Worm (Caenorhabditis elegans): Measurements from ENCODE around the gene B0310.2.

Gene B0310.2

DNA sequence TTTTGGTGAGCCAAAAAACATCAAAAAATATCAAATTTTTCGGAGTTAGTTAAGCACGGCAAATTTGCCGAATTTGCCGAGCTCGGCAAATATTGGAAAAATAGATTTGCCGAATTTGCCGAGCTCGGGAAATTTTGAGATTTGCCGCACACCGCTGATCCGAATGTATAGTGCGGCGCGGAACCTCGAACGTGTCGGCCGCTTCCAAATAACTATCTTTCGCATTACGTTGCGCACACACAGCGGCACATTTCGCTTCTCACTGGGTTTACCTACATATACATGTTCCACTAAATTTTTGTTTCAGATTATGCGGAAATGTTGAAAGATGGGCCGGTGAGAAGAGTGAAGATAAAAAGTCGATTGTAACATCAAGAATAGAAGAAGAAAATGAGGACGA lies 10.0 kb downstream of the B0310.2 start:
- TF ChIP-seq nhr-20 (tag; optimal IDR thresholded peaks at IDR 0.05) (no peak), snpc-4 (tag; optimal IDR thresholded peaks at IDR 0.05) (peak; percentile 42)

DNA sequence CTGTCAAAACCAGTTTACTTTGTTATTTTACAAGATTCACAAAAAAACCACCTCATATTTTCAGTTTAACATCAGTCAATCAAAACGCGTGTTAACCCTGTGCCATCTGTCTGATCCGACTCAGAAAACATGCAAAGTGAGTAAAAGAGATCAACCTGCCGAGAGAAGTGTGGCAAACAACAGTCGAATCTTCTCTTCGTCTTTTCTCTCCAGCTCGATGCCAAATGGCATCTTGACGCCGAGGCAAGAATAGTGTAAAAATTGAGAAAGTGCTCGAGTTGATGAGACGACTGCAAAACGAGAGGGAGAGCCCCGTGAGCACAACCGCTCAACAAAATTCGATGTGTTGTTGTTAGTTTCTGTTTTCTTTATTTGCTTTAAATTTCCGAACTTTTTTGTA lies 13.8 kb downstream of the B0310.2 start, which contains the start of gene B0310.1:
B0310.1 (plus strand) TSS at position 310 of the 400 bp plus-strand sequence.
- no peak for TF ChIP-seq snpc-4 (tag; optimal IDR thresholded peaks at IDR 0.05)
- TF ChIP-seq fkh-4 (tag; optimal IDR thresholded peaks at IDR 0.05; ENCODE audit: borderline replicate concordance), result no peak
- TF ChIP-seq vab-15 (tag; optimal IDR thresholded peaks at IDR 0.05), result no peak
- peak; percentile 31 for TF ChIP-seq nhr-71 (tag; optimal IDR thresholded peaks at IDR 0.05)
- no peak for TF ChIP-seq C04F5.9 (tag; optimal IDR thresholded peaks at IDR 0.05)
- TF ChIP-seq nhr-237 (tag; optimal IDR thresholded peaks at IDR 0.05), result no peak
- TF ChIP-seq ceh-88 (GFP tag; IDR thresholded peaks at IDR 0.05), result no peak
- TF ChIP-seq mdl-1 (tag; optimal IDR thresholded peaks at IDR 0.05), result no peak
- no peak for TF ChIP-seq ztf-4 (tag; optimal IDR thresholded peaks at IDR 0.05)
- TF ChIP-seq irx-1 (tag; optimal IDR thresholded peaks at IDR 0.05), result no peak
- TF ChIP-seq unc-62 (GFP tag; optimal IDR thresholded peaks at IDR 0.05), result no peak
- TF ChIP-seq efl-3 (GFP tag; optimal IDR thresholded peaks at IDR 0.05), result no peak
- no peak for TF ChIP-seq egl-27 (tag; optimal IDR thresholded peaks at IDR 0.05)
- peak in 1 of 2 experiments; percentile 3 for TF ChIP-seq lsy-2 (tag; optimal IDR thresholded peaks at IDR 0.05)
- TF ChIP-seq lin-14 (GFP tag; optimal IDR thresholded peaks at IDR 0.05), result peak; percentile 51
- no peak for TF ChIP-seq sox-4 (tag; optimal IDR thresholded peaks at IDR 0.05)
- no peak for TF ChIP-seq nhr-84 (tag; optimal IDR thresholded peaks at IDR 0.05)
- no peak for TF ChIP-seq elt-2 (tag; optimal IDR thresholded peaks at IDR 0.05)
- TF ChIP-seq pag-3 (tag; optimal IDR thresholded peaks at IDR 0.05; ENCODE audit: borderline replicate concordance, insufficient read depth), result peak; percentile 98
- no peak for TF ChIP-seq ces-1 (GFP tag; optimal IDR thresholded peaks at IDR 0.05)
- no peak for TF ChIP-seq ceh-82 (tag; optimal IDR thresholded peaks at IDR 0.05)
- TF ChIP-seq dsc-1 (tag; optimal IDR thresholded peaks at IDR 0.05), result peak; percentile 33
- TF ChIP-seq ceh-90 (tag; optimal IDR thresholded peaks at IDR 0.05), result no peak
- no peak for TF ChIP-seq sup-37 (GFP tag; optimal IDR thresholded peaks at IDR 0.05)
- TF ChIP-seq rnt-1 (tag; optimal IDR thresholded peaks at IDR 0.05), result peak; percentile 53
- peak; percentile 40 for TF ChIP-seq snu-23 (GFP tag; optimal IDR thresholded peaks at IDR 0.05)

DNA sequence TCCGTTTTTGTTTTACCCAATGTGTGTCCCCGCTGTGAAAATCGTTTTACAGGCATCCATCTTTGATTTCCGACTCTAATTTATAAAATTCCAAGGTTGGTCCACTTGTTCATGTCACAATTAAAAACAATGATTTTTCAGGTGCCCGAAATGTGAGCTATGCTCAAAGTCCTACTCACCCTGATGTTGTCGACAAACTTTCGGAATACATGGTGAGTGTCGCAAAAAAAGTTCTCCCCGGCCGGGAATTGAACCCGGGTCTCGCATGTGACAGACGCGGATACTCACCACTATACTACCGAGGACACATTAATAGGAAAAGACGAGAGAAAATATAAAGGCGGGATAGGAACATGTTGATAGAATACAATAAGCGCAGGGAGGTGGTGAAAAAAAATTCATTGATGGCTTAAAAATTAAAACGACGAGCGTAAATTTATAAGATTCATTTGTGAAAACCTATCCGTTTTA lies 17.1 kb downstream of the B0310.2 start, which contains the start of gene egl-17:
egl-17 (plus strand) TSS at position 51 of the 471 bp plus-strand sequence.
- TF ChIP-seq nhr-20 (tag; optimal IDR thresholded peaks at IDR 0.05), result peak; percentile 53
- no peak for TF ChIP-seq unc-62 (GFP tag; optimal IDR thresholded peaks at IDR 0.05)
- TF ChIP-seq fkh-8 (tag; optimal IDR thresholded peaks at IDR 0.05), result peak; percentile 54
- TF ChIP-seq lsy-2 (tag; optimal IDR thresholded peaks at IDR 0.05), result peak in 1 of 2 experiments; percentile 50
- no peak for TF ChIP-seq lin-15B (tag; optimal IDR thresholded peaks at IDR 0.05)
- no peak for TF ChIP-seq isw-1 (GFP tag; IDR thresholded peaks at IDR 0.05)
- peak in 2 of 3 experiments; percentile 28 to 29 for TF ChIP-seq dpl-1 (GFP tag; optimal IDR thresholded peaks at IDR 0.05)
- peak in 1 of 2 experiments; percentile 71 for TF ChIP-seq lin-35 (GFP tag; optimal IDR thresholded peaks at IDR 0.05)
- TF ChIP-seq snpc-4 (tag; optimal IDR thresholded peaks at IDR 0.05), result peak; percentile 53
- peak; percentile 70 for TF ChIP-seq C16A3.4 (tag; optimal IDR thresholded peaks at IDR 0.05)
- TF ChIP-seq elt-2 (tag; optimal IDR thresholded peaks at IDR 0.05), result peak; percentile 36
- TF ChIP-seq rnt-1 (tag; optimal IDR thresholded peaks at IDR 0.05), result peak; percentile 78
- TF ChIP-seq ztf-11 (tag; optimal IDR thresholded peaks at IDR 0.05), result no peak
- TF ChIP-seq blmp-1 (tag; optimal IDR thresholded peaks at IDR 0.05), result no peak
- TF ChIP-seq irx-1 (tag; optimal IDR thresholded peaks at IDR 0.05), result peak; percentile 26
- TF ChIP-seq hpl-2 (GFP tag; optimal IDR thresholded peaks at IDR 0.05), result no peak
- no peak for TF ChIP-seq C34B4.2 (tag; optimal IDR thresholded peaks at IDR 0.05)
- TF ChIP-seq vab-15 (tag; optimal IDR thresholded peaks at IDR 0.05), result peak; percentile 44
- peak; percentile 86 for TF ChIP-seq snu-23 (GFP tag; optimal IDR thresholded peaks at IDR 0.05)
- peak; percentile 45 for TF ChIP-seq tbx-2 (tag; optimal IDR thresholded peaks at IDR 0.05)
- peak; percentile 37 for TF ChIP-seq fkh-10 (GFP tag; optimal IDR thresholded peaks at IDR 0.05)
- TF ChIP-seq nhr-85 (tag), result peak; percentile 68
- peak; percentile 59 for TF ChIP-seq pax-3 (tag; optimal IDR thresholded peaks at IDR 0.05)
- TF ChIP-seq ceh-88 (GFP tag; IDR thresholded peaks at IDR 0.05), result peak; percentile 48; the same call in 1 of the 2 replicates
- peak; percentile 55 for TF ChIP-seq fos-1 (tag; optimal IDR thresholded peaks at IDR 0.05)
- peak; percentile 9 for TF ChIP-seq sox-4 (tag; optimal IDR thresholded peaks at IDR 0.05)
- TF ChIP-seq nhr-11 (tag; optimal IDR thresholded peaks at IDR 0.05), result no peak
- peak; percentile 72 for TF ChIP-seq nhr-71 (tag; optimal IDR thresholded peaks at IDR 0.05)
- TF ChIP-seq lir-3 (tag; optimal IDR thresholded peaks at IDR 0.05; ENCODE audit: poor library complexity), result peak; percentile 51
- peak in 1 of 2 experiments; percentile 54 for TF ChIP-seq mdl-1 (tag; optimal IDR thresholded peaks at IDR 0.05)
- peak; percentile 65 for TF ChIP-seq mep-1 (tag; optimal IDR thresholded peaks at IDR 0.05)
- peak; percentile 23 for TF ChIP-seq nhr-77 (tag; optimal IDR thresholded peaks at IDR 0.05)
- TF ChIP-seq C04F5.9 (tag; optimal IDR thresholded peaks at IDR 0.05), result no peak

Measured in whole organism, L1 larva.